Worm (Caenorhabditis elegans): ENCODE measurements around the gene cnp-3.

The cnp-3 gene

DNA sequence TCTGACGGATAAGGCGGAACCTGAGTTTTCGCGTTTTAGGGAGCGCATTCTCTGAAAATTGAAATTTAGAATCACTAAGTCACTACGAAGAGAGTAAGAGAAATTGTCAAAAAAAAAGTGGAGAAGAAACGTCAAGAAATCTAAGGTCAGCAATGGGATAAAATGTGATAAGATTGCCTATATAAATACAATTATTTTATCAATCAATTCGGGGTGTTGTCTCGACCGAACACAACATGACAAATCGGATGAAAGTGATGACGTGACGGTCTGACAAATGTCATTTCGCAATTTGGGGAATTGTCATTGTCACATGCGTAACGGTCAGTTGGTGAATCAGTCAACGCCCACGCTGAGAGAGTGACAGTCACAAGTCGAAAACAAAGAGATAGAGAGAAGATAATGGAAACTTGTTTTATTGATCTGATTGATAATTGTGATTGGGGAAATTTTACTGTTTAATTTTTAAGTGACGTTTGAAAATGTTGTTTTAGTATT is at the start of gene cnp-3:
Gene cnp-3, minus strand, starts transcription at position 51 of the 498 bp plus-strand sequence.
- TF ChIP-seq fos-1 (tag; optimal IDR thresholded peaks at IDR 0.05): peak; percentile 63
- TF ChIP-seq crh-2 (tag; optimal IDR thresholded peaks at IDR 0.05): peak; percentile 41
- TF ChIP-seq nhr-237 (tag; optimal IDR thresholded peaks at IDR 0.05): no peak
- peak; percentile 80 for TF ChIP-seq sma-3 (GFP tag; optimal IDR thresholded peaks at IDR 0.05)
- TF ChIP-seq skn-1 (tag; optimal IDR thresholded peaks at IDR 0.05): peak; percentile 32
- peak; percentile 44 for TF ChIP-seq blmp-1 (tag; optimal IDR thresholded peaks at IDR 0.05; ENCODE audit: insufficient read depth)
- TF ChIP-seq nhr-77 (tag; optimal IDR thresholded peaks at IDR 0.05): no peak
- peak; percentile 77 for TF ChIP-seq nhr-21 (tag; optimal IDR thresholded peaks at IDR 0.05)
- TF ChIP-seq nhr-129 (tag; optimal IDR thresholded peaks at IDR 0.05): peak; percentile 1
- TF ChIP-seq gmeb-1 (tag; optimal IDR thresholded peaks at IDR 0.05): peak; percentile 26

DNA sequence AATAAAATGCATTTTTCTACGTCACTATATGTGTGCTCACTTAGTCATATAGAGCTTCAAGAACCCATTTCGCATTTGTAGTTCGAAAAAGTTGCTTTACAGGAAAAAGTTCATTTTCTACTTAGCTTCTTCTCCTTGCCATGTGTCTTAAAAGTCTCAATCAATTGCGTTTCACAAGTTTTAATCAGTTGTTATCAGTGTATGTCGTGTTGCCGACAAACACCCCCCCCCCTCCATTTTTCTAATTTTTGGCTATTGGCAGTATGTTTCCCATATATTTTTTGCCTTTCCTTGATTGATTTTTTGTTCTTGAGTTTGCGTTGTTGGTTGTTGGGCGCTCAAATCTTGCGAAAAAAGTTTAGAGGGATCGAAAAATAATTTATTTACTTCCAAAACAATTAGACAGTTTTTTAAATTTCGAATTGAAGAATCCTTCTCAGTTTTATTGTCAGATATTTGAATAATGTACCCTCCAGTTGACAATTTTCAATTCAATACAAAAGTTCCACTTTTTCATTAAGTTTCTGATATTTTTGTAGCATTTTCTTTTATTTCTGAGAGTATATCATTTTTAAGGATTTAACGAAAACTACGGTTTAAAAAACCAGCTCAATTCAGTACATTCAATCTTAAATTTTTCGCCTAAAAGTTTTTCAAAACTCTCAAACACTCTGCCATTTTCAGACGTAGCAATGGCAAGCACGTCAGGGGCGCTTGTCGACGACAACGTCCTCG is 48.0 kb upstream of the cnp-3 start, which contains the start of gene sid-3:
Gene sid-3, plus strand, starts transcription at position 685 of the 735 bp plus-strand sequence.
- TF ChIP-seq fos-1 (tag; optimal IDR thresholded peaks at IDR 0.05) (peak; percentile 64), nhr-25 (tag; optimal IDR thresholded peaks at IDR 0.05) (no peak)

DNA sequence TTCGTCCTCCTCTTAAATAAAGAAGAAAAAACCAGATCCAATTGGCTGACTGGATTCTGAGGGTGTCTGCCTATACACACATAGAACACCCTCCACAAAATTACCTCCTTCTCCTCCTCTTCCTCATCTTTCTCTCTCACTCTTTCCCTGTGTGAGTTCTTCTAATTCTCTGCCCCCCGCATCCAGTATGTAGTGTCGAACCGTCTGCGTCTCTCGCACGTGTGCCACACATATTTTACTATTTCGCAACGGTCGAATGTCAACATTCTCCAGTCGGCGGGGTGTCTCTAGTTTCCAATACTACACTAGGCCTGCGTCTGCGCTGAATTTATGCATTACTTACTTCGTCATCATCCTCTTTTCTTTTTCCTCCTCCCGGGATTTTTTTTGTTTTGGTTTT is 46.5 kb upstream of the cnp-3 start:
- no peak for TF ChIP-seq nhr-12 (tag; optimal IDR thresholded peaks at IDR 0.05)
- TF ChIP-seq nhr-6 (tag; optimal IDR thresholded peaks at IDR 0.05): no peak
- peak; percentile 91 to 94 for TF ChIP-seq mdl-1 (tag; optimal IDR thresholded peaks at IDR 0.05)
- TF ChIP-seq ceh-82 (tag; optimal IDR thresholded peaks at IDR 0.05): peak; percentile 28
- TF ChIP-seq ztf-11 (tag; optimal IDR thresholded peaks at IDR 0.05): no peak
- peak; percentile 69 for TF ChIP-seq fos-1 (tag; optimal IDR thresholded peaks at IDR 0.05)
- TF ChIP-seq crh-2 (tag; optimal IDR thresholded peaks at IDR 0.05): peak; percentile 79
- peak; percentile 74 for TF ChIP-seq unc-55 (GFP tag; optimal IDR thresholded peaks at IDR 0.05)
- no peak for TF ChIP-seq elt-3 (tag; optimal IDR thresholded peaks at IDR 0.05)
- peak; percentile 79 for TF ChIP-seq blmp-1 (tag; optimal IDR thresholded peaks at IDR 0.05; ENCODE audit: insufficient read depth)
- TF ChIP-seq lin-13 (GFP tag; optimal IDR thresholded peaks at IDR 0.05): peak; percentile 53
- TF ChIP-seq F13H6.1 (tag; optimal IDR thresholded peaks at IDR 0.05): peak; percentile 89
- no peak for TF ChIP-seq dmd-4 (tag; optimal IDR thresholded peaks at IDR 0.05)
- no peak for TF ChIP-seq nhr-11 (tag; optimal IDR thresholded peaks at IDR 0.05)
- TF ChIP-seq lin-11 (tag; optimal IDR thresholded peaks at IDR 0.05): peak; percentile 34
- no peak for TF ChIP-seq nhr-77 (tag; optimal IDR thresholded peaks at IDR 0.05)
- TF ChIP-seq nhr-21 (tag; optimal IDR thresholded peaks at IDR 0.05): peak; percentile 37
- TF ChIP-seq nhr-25 (tag; optimal IDR thresholded peaks at IDR 0.05): peak; percentile 66
- TF ChIP-seq R02D3.7 (tag; optimal IDR thresholded peaks at IDR 0.05): no peak
- TF ChIP-seq nhr-10 (tag; optimal IDR thresholded peaks at IDR 0.05): no peak
- TF ChIP-seq nhr-129 (tag; optimal IDR thresholded peaks at IDR 0.05): peak; percentile 90
- no peak for TF ChIP-seq lin-39 (tag; optimal IDR thresholded peaks at IDR 0.05)
- no peak for TF ChIP-seq aly-2 (tag; optimal IDR thresholded peaks at IDR 0.05)
- peak; percentile 65 for TF ChIP-seq zag-1 (tag; optimal IDR thresholded peaks at IDR 0.05)
- no peak for TF ChIP-seq Y55F3AM.14 (GFP tag; optimal IDR thresholded peaks at IDR 0.05)
- TF ChIP-seq snpc-4 (tag; optimal IDR thresholded peaks at IDR 0.05): peak; percentile 44
- no peak for TF ChIP-seq skn-1 (tag; optimal IDR thresholded peaks at IDR 0.05)
- peak; percentile 80 for TF ChIP-seq C34F6.9 (tag; optimal IDR thresholded peaks at IDR 0.05)
- TF ChIP-seq ztf-4 (tag; optimal IDR thresholded peaks at IDR 0.05): no peak
- TF ChIP-seq ZK546.5 (tag; optimal IDR thresholded peaks at IDR 0.05): no peak
- TF ChIP-seq sem-4 (tag; optimal IDR thresholded peaks at IDR 0.05): peak; percentile 35
- no peak for TF ChIP-seq nhr-237 (tag; optimal IDR thresholded peaks at IDR 0.05)
- peak; percentile 31 for TF ChIP-seq gmeb-1 (tag; optimal IDR thresholded peaks at IDR 0.05)
- TF ChIP-seq lsy-2 (tag; optimal IDR thresholded peaks at IDR 0.05): peak; percentile 40 to 57
- no peak for TF ChIP-seq ceh-16 (tag; optimal IDR thresholded peaks at IDR 0.05)
- peak; percentile 59 for TF ChIP-seq egl-27 (tag; optimal IDR thresholded peaks at IDR 0.05)
- TF ChIP-seq sma-9 (GFP tag; optimal IDR thresholded peaks at IDR 0.05): peak; percentile 73
- no peak for TF ChIP-seq sma-9 (tag; optimal IDR thresholded peaks at IDR 0.05)
